Fruit fly (Drosophila melanogaster): Measurements from ENCODE around the gene CG44532.

CG44532 gene

DNA sequence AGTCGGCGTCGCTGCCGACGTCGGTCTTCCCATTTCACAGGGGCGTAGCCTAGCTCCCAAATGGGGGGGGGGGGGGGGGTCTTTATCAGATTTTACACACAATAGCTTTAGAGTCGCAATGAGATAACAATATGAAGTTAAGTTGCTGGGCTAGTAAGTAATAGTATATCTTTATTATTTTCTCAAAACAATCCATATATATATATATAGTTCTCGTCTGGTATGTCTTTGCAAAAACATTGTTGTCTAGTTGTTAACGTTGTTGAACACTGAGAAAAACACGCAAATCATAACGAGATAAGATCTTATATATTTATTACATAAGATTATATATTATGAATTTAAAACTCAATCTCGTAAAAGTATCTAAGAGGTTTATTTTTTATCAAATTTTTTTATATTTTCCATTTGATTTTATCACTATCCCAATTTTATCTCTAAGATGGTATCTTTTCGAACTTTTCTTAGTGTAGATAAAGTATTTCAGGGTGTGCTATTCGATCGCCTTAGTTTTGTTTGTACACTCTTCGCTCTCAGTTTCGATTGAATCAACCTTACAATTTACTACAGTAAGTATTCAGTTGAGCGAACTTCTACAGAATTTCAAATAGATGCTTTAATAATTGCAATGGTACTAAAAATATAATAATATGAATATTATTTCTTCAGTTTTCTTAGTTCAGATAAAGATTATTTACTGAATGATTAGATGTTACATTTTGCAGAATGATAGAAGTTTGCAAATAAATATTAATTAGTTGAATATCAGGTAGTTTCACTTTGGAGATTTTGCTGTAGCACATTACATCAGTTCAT, 40.2 kb downstream of the CG44532 start (continued):
- TF ChIP-seq CG8281 (tag; optimal IDR thresholded peaks at IDR 0.05) (peak; percentile 35), CG10543 (GFP tag; optimal IDR thresholded peaks at IDR 0.05) (peak; percentile 76), stc (GFP tag; IDR thresholded peaks at IDR 0.05) (peak; percentile 69), CG12391 (tag; optimal IDR thresholded peaks at IDR 0.05) (peak; percentile 76), Hand (GFP tag; optimal IDR thresholded peaks at IDR 0.05) (peak; percentile 72), CG17912 (GFP tag; optimal IDR thresholded peaks at IDR 0.05) (no peak), CG13775 (GFP tag; optimal IDR thresholded peaks at IDR 0.05) (peak; percentile 79), cato (GFP tag; optimal IDR thresholded peaks at IDR 0.05; ENCODE audit: borderline replicate concordance) (no peak), toy (GFP tag; IDR thresholded peaks at IDR 0.05) (peak; percentile 66), HmgD (GFP tag; optimal IDR thresholded peaks at IDR 0.05) (no peak), CG7271 (tag; optimal IDR thresholded peaks at IDR 0.05) (no peak), jigr1 (GFP tag; IDR thresholded peaks at IDR 0.05) (no peak), Lim3 (GFP tag; IDR thresholded peaks at IDR 0.05) (no peak), ab (GFP tag; optimal IDR thresholded peaks at IDR 0.05) (no peak), CG8089 (GFP tag; optimal IDR thresholded peaks at IDR 0.05) (no peak), E2f1 (GFP tag; IDR thresholded peaks at IDR 0.05) (peak; percentile 85), Tbp (GFP tag; optimal IDR thresholded peaks at IDR 0.05) (no peak), Trl (optimal IDR thresholded peaks at IDR 0.05) (peak in 1 of 2 experiments; percentile 9), Trl (GFP tag; optimal IDR thresholded peaks at IDR 0.05) (no peak), Vsx1 (GFP tag; optimal IDR thresholded peaks at IDR 0.05) (no peak), ERR (GFP tag; optimal IDR thresholded peaks at IDR 0.05) (no peak), klu (GFP tag; IDR thresholded peaks at IDR 0.05) (peak; percentile 60; the same call in 1 of the 2 replicates), Meics (GFP tag; optimal IDR thresholded peaks at IDR 0.05) (peak; percentile 93), CG6813 (GFP tag; optimal IDR thresholded peaks at IDR 0.05) (peak; percentile 68), gcm (GFP tag; optimal IDR thresholded peaks at IDR 0.05) (peak; percentile 19), D19A (tag; optimal IDR thresholded peaks at IDR 0.05) (peak; percentile 70), Sry-β (GFP tag; optimal IDR thresholded peaks at IDR 0.05) (no peak), CG16863 (GFP tag; optimal IDR thresholded peaks at IDR 0.05) (no peak), Awh (GFP tag; IDR thresholded peaks at IDR 0.05) (0 out of 2 replicates have a peak, but pooled peaks have one; percentile 19), az2 (GFP tag; optimal IDR thresholded peaks at IDR 0.05) (no peak), vvl (GFP tag; IDR thresholded peaks at IDR 0.05) (peak; percentile 82), Xrp1 (GFP tag; IDR thresholded peaks at IDR 0.05) (peak; percentile 63), zfh1 (GFP tag; IDR thresholded peaks at IDR 0.05) (peak; percentile 66; the same call in 2 of the 3 replicates), CG32767 (GFP tag; IDR thresholded peaks at IDR 0.05) (no peak), CG3163 (GFP tag; optimal IDR thresholded peaks at IDR 0.05) (no peak), CG18011 (GFP tag; optimal IDR thresholded peaks at IDR 0.05) (peak; percentile 63), lov (optimal IDR thresholded peaks at IDR 0.05) (no peak), lov (GFP tag; IDR thresholded peaks at IDR 0.05) (0 out of 3 replicates have a peak, but pooled peaks have one; percentile 42), bigmax (GFP tag; optimal IDR thresholded peaks at IDR 0.05) (no peak), fu2 (GFP tag; optimal IDR thresholded peaks at IDR 0.05) (peak; percentile 16), Hmr (GFP tag; optimal IDR thresholded peaks at IDR 0.05) (peak; percentile 90), zf30C (GFP tag; optimal IDR thresholded peaks at IDR 0.05) (peak; percentile 79), exex (tag; optimal IDR thresholded peaks at IDR 0.05) (peak; percentile 53), unc-4 (GFP tag; IDR thresholded peaks at IDR 0.05; ENCODE audit: partially characterized antibody) (no peak), ac (GFP tag; optimal IDR thresholded peaks at IDR 0.05) (no peak), ttk (GFP tag; IDR thresholded peaks at IDR 0.05) (peak; percentile 68), lmd (GFP tag; IDR thresholded peaks at IDR 0.05) (peak; percentile 80; the same call in 1 of the 2 replicates), CG2129 (GFP tag; IDR thresholded peaks at IDR 0.05; ENCODE audit: partially characterized antibody) (no peak), trem (tag; optimal IDR thresholded peaks at IDR 0.05) (peak; percentile 24), row (GFP tag; IDR thresholded peaks at IDR 0.05) (peak; percentile 84)
